Worm (Caenorhabditis elegans) whole organism, late embryonic: ENCODE measurements around the gene C34C12.8.

ENCODE experiments used
- elt-2 ChIP-seq: sonication (generic microtip); optimal IDR thresholded peaks from 2 replicates; lab custom pipeline; 2016; ENCODE audit warnings: missing genetic modification reagents, missing genetic modification characterization, missing compliant biosample characterization
- lin-11 ChIP-seq: fragments of 200-800 bp; sonication (Bioruptor generic); optimal IDR thresholded peaks from 2 replicates; lab custom pipeline; 2018; ENCODE audit warnings: mild to moderate bottlenecking, missing genetic modification characterization, missing compliant biosample characterization
- nfya-1 ChIP-seq: sonication (generic microtip); optimal IDR thresholded peaks from 2 replicates; lab custom pipeline; 2017; ENCODE audit warnings: missing genetic modification characterization, mild to moderate bottlenecking, missing compliant biosample characterization, antibody characterized with exemption, moderate library complexity
- rnt-1 ChIP-seq: sonication (generic microtip); optimal IDR thresholded peaks from 2 replicates; lab custom pipeline; 2016; ENCODE audit warnings: missing genetic modification characterization, missing compliant biosample characterization

DNA sequence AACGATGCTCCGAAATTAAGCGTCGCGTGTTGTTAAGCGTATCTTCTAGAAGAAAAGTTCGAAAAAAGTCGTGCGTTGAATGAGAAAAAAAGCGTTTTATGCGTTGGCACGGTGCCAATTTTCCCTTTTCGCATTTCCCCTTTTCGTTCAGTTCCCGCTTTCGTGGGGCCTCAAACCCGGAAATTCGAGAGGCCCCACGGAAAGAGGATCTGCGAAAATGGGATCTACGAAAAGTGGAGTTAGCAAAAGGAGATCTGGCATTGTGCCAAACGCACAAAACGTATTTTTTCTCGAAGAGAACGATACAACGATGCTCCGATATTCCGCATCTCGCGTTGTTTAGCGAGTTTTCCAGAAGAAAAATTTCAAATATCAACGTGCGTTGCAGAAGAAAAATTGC, 39.6 kb downstream of the C34C12.8 start:
- TF ChIP-seq rnt-1 (tag; lab: Kevin White, UChicago) (peak; percentile 100), lin-11 (tag; lab: Kevin White, UChicago) (peak; percentile 85), elt-2 (tag; lab: Kevin White, UChicago) (peak; percentile 100), nfya-1 (no peak)
